Worm (Caenorhabditis elegans): ENCODE measurements around the gene his-1.

DNA sequence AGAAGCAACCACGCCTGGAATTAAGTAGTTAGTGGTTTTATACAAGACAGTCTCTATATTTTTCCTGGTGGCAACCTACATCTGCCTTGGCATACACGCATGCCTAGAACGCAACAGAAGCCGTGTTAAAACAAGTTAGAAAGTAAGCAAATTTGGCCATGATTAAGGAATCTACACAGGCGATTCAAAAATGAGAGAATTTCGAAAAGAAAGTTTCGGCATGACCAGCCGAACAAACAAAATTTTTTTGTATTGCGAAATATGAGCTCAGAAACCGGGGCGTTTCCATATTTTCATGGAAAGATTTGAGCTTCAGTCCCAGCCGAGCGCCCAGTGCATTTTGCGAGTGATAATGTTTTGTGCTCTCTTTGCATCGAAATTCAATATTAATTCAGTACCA lies 17.8 kb downstream of the his-1 start, which contains the start of gene F14H3.15:
- no peak for TF ChIP-seq elt-1 (tag; optimal IDR thresholded peaks at IDR 0.05; ENCODE audit: borderline replicate concordance, insufficient read depth)
- no peak for TF ChIP-seq nhr-237 (tag; optimal IDR thresholded peaks at IDR 0.05)
- no peak for TF ChIP-seq lsy-2 (tag; optimal IDR thresholded peaks at IDR 0.05)
- TF ChIP-seq tbx-8 (GFP tag; optimal IDR thresholded peaks at IDR 0.05): no peak
- TF ChIP-seq blmp-1 (tag; optimal IDR thresholded peaks at IDR 0.05): no peak
- no peak for TF ChIP-seq unc-39 (tag; optimal IDR thresholded peaks at IDR 0.05)
- TF ChIP-seq ham-2 (GFP tag; optimal IDR thresholded peaks at IDR 0.05): no peak
- no peak for TF ChIP-seq unc-62 (GFP tag; optimal IDR thresholded peaks at IDR 0.05)
- TF ChIP-seq ces-1 (GFP tag; optimal IDR thresholded peaks at IDR 0.05): no peak
- no peak for TF ChIP-seq ztf-11 (tag; optimal IDR thresholded peaks at IDR 0.05)
- TF ChIP-seq pha-4 (tag; optimal IDR thresholded peaks at IDR 0.05): no peak
- TF ChIP-seq lin-13 (tag; optimal IDR thresholded peaks at IDR 0.05): no peak
- TF ChIP-seq sptf-1 (tag; optimal IDR thresholded peaks at IDR 0.05): no peak
- no peak for TF ChIP-seq nhr-76 (tag; optimal IDR thresholded peaks at IDR 0.05)
